Fruit fly (Drosophila melanogaster) whole organism, embryonic: ENCODE results near the gene stac.
A peak's percentile ranks its signal among the peaks of the same experiment; 100 is the strongest.

ENCODE experiments used
- Adf1 ChIP-seq: fragments of 200-800 bp; sonication (Bioruptor generic); IDR thresholded peaks from 2 replicates; pipeline ENCODE4 v1.3.6; 2022; ENCODE audit warnings: missing biosample characterization, missing genetic modification characterization
- CG1024 ChIP-seq: fragments of 200-800 bp; sonication (Bioruptor generic); IDR thresholded peaks from 2 replicates; pipeline ENCODE4 v1.3.6; 2022; ENCODE audit warnings: missing biosample characterization, missing genetic modification characterization
- CG10543 ChIP-seq: fragments of 200-800 bp; sonication (Bioruptor generic); optimal IDR thresholded peaks from 3 replicates; lab custom pipeline; 2017; ENCODE audit warnings: missing biosample characterization, mild to moderate bottlenecking, missing genetic modification characterization, moderate library complexity
- CG11085 ChIP-seq: fragments of 200-800 bp; sonication (Bioruptor generic); IDR thresholded peaks from 2 replicates; pipeline ENCODE4 v1.3.6; 2022; ENCODE audit warnings: missing biosample characterization, missing genetic modification characterization
- CG11456 ChIP-seq: fragments of 200-800 bp; sonication (Bioruptor generic); IDR thresholded peaks from 3 replicates; pipeline ENCODE4 v1.3.6; 2022; ENCODE audit warnings: missing biosample characterization, missing genetic modification characterization
- CG12071 ChIP-seq: fragments of 200-800 bp; sonication (Bioruptor generic); optimal IDR thresholded peaks from 3 replicates; lab custom pipeline; 2018; ENCODE audit warnings: missing biosample characterization, mild to moderate bottlenecking, missing genetic modification characterization
- CG12769 ChIP-seq: fragments of 200-800 bp; sonication (Bioruptor generic); optimal IDR thresholded peaks from 2 replicates; lab custom pipeline; 2019; ENCODE audit warnings: missing biosample characterization, mild to moderate bottlenecking, missing genetic modification characterization, moderate library complexity
- CG13296 ChIP-seq: fragments of 200-800 bp; sonication (Bioruptor generic); optimal IDR thresholded peaks from 3 replicates; lab custom pipeline; 2018; ENCODE audit warnings: missing biosample characterization, mild to moderate bottlenecking, missing genetic modification characterization
- CG13424 ChIP-seq: fragments of 200-800 bp; sonication (Bioruptor generic); optimal IDR thresholded peaks from 2 replicates; lab custom pipeline; 2019; ENCODE audit warnings: missing biosample characterization, mild to moderate bottlenecking, missing genetic modification characterization, moderate library complexity
- CG14965 ChIP-seq: fragments of 200-800 bp; sonication (Bioruptor generic); optimal IDR thresholded peaks from 2 replicates; lab custom pipeline; 2016; ENCODE audit warnings: missing biosample characterization, missing genetic modification characterization, borderline replicate concordance
- CG16779 ChIP-seq: fragments of 200-800 bp; sonication (Bioruptor generic); IDR thresholded peaks from 2 replicates; pipeline ENCODE4 v1.3.6; 2022; ENCODE audit warnings: missing biosample characterization, missing genetic modification characterization
- CG16813 ChIP-seq: fragments of 200-800 bp; sonication (Bioruptor generic); IDR thresholded peaks from 3 replicates; pipeline ENCODE4 v1.3.6; 2022; ENCODE audit warnings: missing biosample characterization, missing genetic modification characterization; ENCODE audit not compliant: partially characterized antibody
- CG18764 ChIP-seq: fragments of 200-800 bp; sonication (Bioruptor generic); optimal IDR thresholded peaks from 3 replicates; lab custom pipeline; 2016; ENCODE audit warnings: missing biosample characterization, missing genetic modification characterization
- CG2116 ChIP-seq: fragments of 200-800 bp; sonication (Bioruptor generic); optimal IDR thresholded peaks from 3 replicates; lab custom pipeline; 2018; ENCODE audit warnings: missing biosample characterization, mild to moderate bottlenecking, missing genetic modification characterization
- CG2712 ChIP-seq: fragments of 200-800 bp; optimal IDR thresholded peaks from 3 replicates; lab custom pipeline; 2019; ENCODE audit warnings: missing biosample characterization, mild to moderate bottlenecking, missing genetic modification characterization, moderate library complexity
- CG30431 ChIP-seq: fragments of 200-800 bp; sonication (Bioruptor generic); optimal IDR thresholded peaks from 2 replicates; lab custom pipeline; 2017; ENCODE audit warnings: missing biosample characterization, missing genetic modification characterization
- CG31441 ChIP-seq: fragments of 200-800 bp; sonication (Bioruptor generic); IDR thresholded peaks from 2 replicates; pipeline ENCODE4 v1.3.6; 2022; ENCODE audit warnings: missing biosample characterization, missing genetic modification characterization
- CG32772 ChIP-seq: fragments of 200-800 bp; sonication (Bioruptor generic); IDR thresholded peaks from 2 replicates; pipeline ENCODE4 v1.3.6; 2022; ENCODE audit warnings: missing biosample characterization, missing genetic modification characterization
- CG6272 ChIP-seq: fragments of 200-800 bp; sonication (Bioruptor generic); IDR thresholded peaks from 2 replicates; pipeline ENCODE4 v1.3.6; 2022; ENCODE audit warnings: missing biosample characterization, missing genetic modification characterization
- CG6765 ChIP-seq: fragments of 200-800 bp; sonication (Bioruptor generic); optimal IDR thresholded peaks from 3 replicates; lab custom pipeline; 2017; ENCODE audit warnings: missing biosample characterization, mild to moderate bottlenecking, missing genetic modification characterization
- CG6813 ChIP-seq: fragments of 200-800 bp; sonication (Bioruptor generic); optimal IDR thresholded peaks from 2 replicates; lab custom pipeline; 2017; ENCODE audit warnings: missing biosample characterization, missing genetic modification characterization, mild to moderate bottlenecking, moderate library complexity, missing genetic modification reagents
- CG9727 ChIP-seq: fragments of 200-800 bp; sonication (Bioruptor generic); optimal IDR thresholded peaks from 3 replicates; lab custom pipeline; 2017; ENCODE audit warnings: missing biosample characterization, mild to moderate bottlenecking, missing genetic modification characterization
- CG9817 ChIP-seq: fragments of 200-800 bp; sonication (Bioruptor generic); optimal IDR thresholded peaks from 2 replicates; lab custom pipeline; 2018; ENCODE audit warnings: missing biosample characterization, mild to moderate bottlenecking, missing genetic modification characterization, moderate library complexity
- Dip3 ChIP-seq: fragments of 200-800 bp; sonication (Bioruptor generic); optimal IDR thresholded peaks from 3 replicates; lab custom pipeline; 2016; ENCODE audit warnings: missing biosample characterization, missing genetic modification characterization
- E2f2 ChIP-seq: fragments of 200-800 bp; sonication (Bioruptor generic); IDR thresholded peaks from 2 replicates; pipeline ENCODE4 v1.3.6; 2022; ENCODE audit warnings: missing biosample characterization, missing genetic modification characterization
- GATAe ChIP-seq: fragments of 200-800 bp; sonication (Bioruptor generic); conservative IDR thresholded peaks from 2 replicates; pipeline ENCODE4 v1.3.6; 2022; ENCODE audit warnings: missing biosample characterization, missing genetic modification characterization
- HLH4C ChIP-seq: fragments of 200-800 bp; sonication (Bioruptor generic); IDR thresholded peaks from 3 replicates; pipeline ENCODE4 v1.3.6; 2022; ENCODE audit warnings: missing biosample characterization, missing genetic modification characterization; ENCODE audit not compliant: partially characterized antibody
- Hand ChIP-seq: fragments of 200-800 bp; sonication (Bioruptor generic); optimal IDR thresholded peaks from 2 replicates; lab custom pipeline; 2017; ENCODE audit warnings: mild to moderate bottlenecking, missing biosample characterization, missing genetic modification reagents, missing genetic modification characterization
- HmgD ChIP-seq: fragments of 200-800 bp; sonication (Bioruptor generic); optimal IDR thresholded peaks from 3 replicates; lab custom pipeline; 2016; ENCODE audit warnings: missing biosample characterization, missing genetic modification characterization
- Mad ChIP-seq: fragments of 200-800 bp; sonication (Bioruptor generic); optimal IDR thresholded peaks from 2 replicates; lab custom pipeline; 2016; ENCODE audit warnings: missing biosample characterization, missing genetic modification characterization
- Nf-YA ChIP-seq: fragments of 200-800 bp; sonication (Bioruptor generic); IDR thresholded peaks from 2 replicates; pipeline ENCODE4 v1.3.6; 2022; ENCODE audit warnings: missing biosample characterization, missing genetic modification characterization
- PHDP ChIP-seq: fragments of 200-800 bp; sonication (Bioruptor generic); optimal IDR thresholded peaks from 3 replicates; lab custom pipeline; 2018; ENCODE audit warnings: missing biosample characterization, mild to moderate bottlenecking, missing genetic modification characterization, moderate library complexity
- Ptx1 ChIP-seq: fragments of 200-800 bp; sonication (Bioruptor generic); IDR thresholded peaks from 2 replicates; pipeline ENCODE4 v1.3.6; 2022; ENCODE audit warnings: missing biosample characterization, missing genetic modification characterization
- Xbp1 ChIP-seq: fragments of 200-800 bp; sonication (Bioruptor generic); optimal IDR thresholded peaks from 3 replicates; lab custom pipeline; 2016; ENCODE audit warnings: missing biosample characterization, mild to moderate bottlenecking, missing genetic modification characterization
- ase ChIP-seq: fragments of 200-800 bp; sonication (Bioruptor generic); IDR thresholded peaks from 3 replicates; pipeline ENCODE4 v1.3.6; 2022; ENCODE audit warnings: missing biosample characterization, missing genetic modification characterization
- crc ChIP-seq: fragments of 200-800 bp; sonication (Bioruptor generic); optimal IDR thresholded peaks from 2 replicates; lab custom pipeline; 2016; ENCODE audit warnings: missing biosample characterization, missing genetic modification characterization
- croc ChIP-seq: fragments of 200-800 bp; sonication (Bioruptor generic); conservative IDR thresholded peaks from 3 replicates; pipeline ENCODE4 v1.3.6; 2022; ENCODE audit warnings: missing biosample characterization, missing genetic modification characterization
- dati ChIP-seq: fragments of 200-800 bp; sonication (Bioruptor generic); IDR thresholded peaks from 2 replicates; pipeline ENCODE4 v1.3.6; 2022; ENCODE audit warnings: missing biosample characterization, missing genetic modification characterization
- dmrt11E ChIP-seq: fragments of 200-800 bp; sonication (Bioruptor generic); optimal IDR thresholded peaks from 3 replicates; lab custom pipeline; 2018; ENCODE audit warnings: missing biosample characterization, mild to moderate bottlenecking, missing genetic modification characterization, moderate library complexity
- ewg ChIP-seq: fragments of 200-800 bp; sonication (Bioruptor generic); optimal IDR thresholded peaks from 3 replicates; lab custom pipeline; 2017; ENCODE audit warnings: mild to moderate bottlenecking, missing biosample characterization, missing genetic modification reagents, missing genetic modification characterization
- her ChIP-seq: fragments of 200-800 bp; sonication (Bioruptor generic); optimal IDR thresholded peaks from 2 replicates; lab custom pipeline; 2016; ENCODE audit warnings: missing biosample characterization, missing genetic modification characterization
- ken ChIP-seq: fragments of 200-800 bp; sonication (Bioruptor generic); IDR thresholded peaks from 3 replicates; pipeline ENCODE4 v1.3.6; 2022; ENCODE audit warnings: missing biosample characterization, missing genetic modification characterization
- kni ChIP-seq: fragments of 200-800 bp; sonication (Bioruptor generic); optimal IDR thresholded peaks from 3 replicates; lab custom pipeline; 2017; ENCODE audit warnings: mild to moderate bottlenecking, missing biosample characterization, missing genetic modification reagents, missing genetic modification characterization
- pros ChIP-seq: fragments of 200-800 bp; sonication (Bioruptor generic); optimal IDR thresholded peaks from 3 replicates; lab custom pipeline; 2019; ENCODE audit warnings: missing biosample characterization, mild to moderate bottlenecking, missing genetic modification characterization, moderate library complexity
- run ChIP-seq: fragments of 200-800 bp; sonication (Bioruptor generic); optimal IDR thresholded peaks from 3 replicates; lab custom pipeline; 2018; ENCODE audit warnings: missing biosample characterization, mild to moderate bottlenecking, missing genetic modification characterization
- scrt ChIP-seq: fragments of 200-800 bp; sonication (Bioruptor generic); optimal IDR thresholded peaks from 2 replicates; lab custom pipeline; 2018; ENCODE audit warnings: missing biosample characterization, mild to moderate bottlenecking, missing genetic modification characterization, moderate library complexity
- tin ChIP-seq: fragments of 200-800 bp; sonication (Bioruptor generic); optimal IDR thresholded peaks from 3 replicates; lab custom pipeline; 2016; ENCODE audit warnings: missing biosample characterization, missing genetic modification characterization
- tio ChIP-seq: fragments of 200-800 bp; sonication (Bioruptor generic); optimal IDR thresholded peaks from 2 replicates; lab custom pipeline; 2017; ENCODE audit warnings: missing biosample characterization, missing genetic modification characterization, inconsistent platforms
- z ChIP-seq: fragments of 200-800 bp; sonication (Bioruptor generic); IDR thresholded peaks from 3 replicates; pipeline ENCODE4 v1.3.6; 2022; ENCODE audit warnings: missing biosample characterization, missing genetic modification characterization
- zfh1 ChIP-seq: fragments of 200-800 bp; sonication (Bioruptor generic); IDR thresholded peaks from 3 replicates; pipeline ENCODE4 v1.3.6; 2022; ENCODE audit warnings: missing biosample characterization, missing genetic modification characterization

stac gene

dm6 chr3R:25027281-25028219, 28.5 kb upstream of the stac start (continued):
- TF ChIP-seq tio (GFP tag; lab: Kevin White, UChicago) (no peak), dati (GFP tag; lab: Robert Waterston, UW) (no peak), crc (GFP tag; lab: Kevin White, UChicago) (no peak), CG12769 (tag; lab: Kevin White, UChicago) (no peak), scrt (GFP tag; lab: Kevin White, UChicago) (no peak), CG16813 (GFP tag; lab: Robert Waterston, UW) (no peak), CG30431 (GFP tag; lab: Kevin White, UChicago) (no peak), tin (GFP tag; lab: Kevin White, UChicago) (no peak), CG9727 (GFP tag; lab: Kevin White, UChicago) (no peak), croc (GFP tag; lab: Robert Waterston, UW) (no peak), Ptx1 (GFP tag; lab: Robert Waterston, UW) (no peak), her (GFP tag; lab: Kevin White, UChicago) (no peak), z (GFP tag; lab: Robert Waterston, UW) (no peak), Xbp1 (GFP tag; lab: Kevin White, UChicago) (no peak), CG32772 (GFP tag; lab: Robert Waterston, UW) (no peak), CG13296 (GFP tag; lab: Kevin White, UChicago) (peak; percentile 48), HmgD (no peak), ase (GFP tag; lab: Robert Waterston, UW) (no peak), E2f2 (GFP tag; lab: Robert Waterston, UW) (no peak), dmrt11E (tag; lab: Kevin White, UChicago) (no peak), CG2116 (GFP tag; lab: Kevin White, UChicago) (no peak), CG2712 (tag; lab: Kevin White, UChicago) (no peak), CG12071 (GFP tag; lab: Kevin White, UChicago) (no peak), ken (no peak), ewg (no peak), kni (no peak), Nf-YA (no peak), CG13424 (peak; percentile 59), GATAe (GFP tag; lab: Robert Waterston, UW) (peak; percentile 76), CG31441 (GFP tag; lab: Robert Waterston, UW) (no peak), CG6813 (no peak), CG18764 (no peak), CG6272 (no peak), CG14965 (GFP tag; lab: Kevin White, UChicago) (no peak), CG9817 (no peak), CG6765 (GFP tag; lab: Kevin White, UChicago) (peak; percentile 54), run (tag; lab: Kevin White, UChicago) (no peak), pros (peak; percentile 4), HLH4C (GFP tag; lab: Robert Waterston, UW) (no peak), Hand (GFP tag; lab: Kevin White, UChicago) (peak; percentile 63), PHDP (tag; lab: Kevin White, UChicago) (peak; percentile 43), Adf1 (GFP tag; lab: Robert Waterston, UW) (no peak), CG1024 (GFP tag; lab: Robert Waterston, UW) (no peak), CG10543 (GFP tag; lab: Kevin White, UChicago) (peak; percentile 72), CG16779 (GFP tag; lab: Robert Waterston, UW) (no peak), Dip3 (GFP tag; lab: Kevin White, UChicago) (peak; percentile 50), CG11456 (no peak), zfh1 (no peak), Mad (GFP tag; lab: Kevin White, UChicago) (no peak), CG11085 (no peak)
